Worm (Caenorhabditis elegans) whole organism, L1 larva: ENCODE measurements around the gene F21D9.2.

Experiments used
- Y116A8C.19 ChIP-seq: sonication (generic microtip); optimal IDR thresholded peaks from 2 replicates; lab custom pipeline; 2016; ENCODE audit warnings: missing compliant biosample characterization, missing genetic modification characterization, borderline replicate concordance
- aly-2 ChIP-seq: fragments of 150-350 bp; optimal IDR thresholded peaks from 2 replicates; lab custom pipeline; 2014; ENCODE audit warnings: missing biosample characterization, missing genetic modification characterization
- blmp-1 ChIP-seq: fragments of 150-350 bp; optimal IDR thresholded peaks from 2 replicates; lab custom pipeline; 2014; ENCODE audit warnings: missing biosample characterization, missing genetic modification characterization
- ceh-63 ChIP-seq: fragments of 200-800 bp; sonication (Bioruptor generic); optimal IDR thresholded peaks from 2 replicates; lab custom pipeline; 2018; ENCODE audit warnings: mild to moderate bottlenecking, missing genetic modification characterization, missing compliant biosample characterization
- ceh-82 ChIP-seq, 3 experiments: fragments of 150-350 bp in 1 of 3; sonication (generic microtip) in 2 of 3; optimal IDR thresholded peaks; 2 replicates each; lab custom pipeline; 2014 to 2017; ENCODE audit warnings: missing biosample characterization in 3 of 3, missing genetic modification characterization in 3 of 3
- ceh-88 ChIP-seq: fragments of 200-800 bp; sonication (Bioruptor generic); IDR thresholded peaks from 2 replicates; pipeline ENCODE4 v1.3.6; 2022; ENCODE audit warnings: missing genetic modification characterization, missing compliant biosample characterization
- ceh-90 ChIP-seq: sonication (generic microtip); optimal IDR thresholded peaks from 2 replicates; lab custom pipeline; 2016; ENCODE audit warnings: missing genetic modification characterization, missing compliant biosample characterization
- ces-1 ChIP-seq: fragments of 150-350 bp; optimal IDR thresholded peaks from 2 replicates; lab custom pipeline; 2014; ENCODE audit warnings: missing biosample characterization, missing genetic modification reagents, missing genetic modification characterization
- dpl-1 ChIP-seq, 3 experiments: fragments of 150-350 bp in 2 of 3; sonication (generic microtip) in 1 of 3; optimal IDR thresholded peaks; 2 replicates each; lab custom pipeline; 2014 to 2017; ENCODE audit warnings: missing biosample characterization in 3 of 3, missing genetic modification characterization in 3 of 3, missing genetic modification reagents in 3 of 3
- dsc-1 ChIP-seq: sonication (generic microtip); optimal IDR thresholded peaks from 2 replicates; lab custom pipeline; 2016; ENCODE audit warnings: mild to moderate bottlenecking, missing genetic modification characterization, missing compliant biosample characterization
- efl-1 ChIP-seq, 4 experiments: fragments of 150-350 bp; optimal IDR thresholded peaks in 3 of 4; peaks in 1 of 4; 1 replicate in 1 of 4; 2 replicates in 3 of 4; lab custom pipeline; 2014; ENCODE audit warnings: missing biosample characterization in 2 of 4, missing genetic modification characterization in 2 of 4, missing genetic modification reagents in 2 of 4
- egl-13 ChIP-seq: sonication (generic microtip); optimal IDR thresholded peaks from 2 replicates; lab custom pipeline; 2016; ENCODE audit warnings: missing genotype, missing genetic modification reagents, missing genetic modification characterization, missing compliant biosample characterization
- egl-27 ChIP-seq, 2 experiments: fragments of 150-350 bp in 1 of 2; sonication (generic microtip); optimal IDR thresholded peaks; 3 replicates each; lab custom pipeline; 2017 to 2018; ENCODE audit warnings: missing biosample characterization in 2 of 2, missing genetic modification characterization in 2 of 2, missing genetic modification reagents in 2 of 2
- elt-2 ChIP-seq: sonication (generic microtip); optimal IDR thresholded peaks from 2 replicates; lab custom pipeline; 2016; ENCODE audit warnings: missing genetic modification characterization, mild to moderate bottlenecking, inconsistent platforms, missing compliant biosample characterization, missing genetic modification reagents
- elt-3 ChIP-seq, 6 experiments: fragments of 150-350 bp in 1 of 6; sonication (generic microtip); optimal IDR thresholded peaks; 2 replicates each; lab custom pipeline; 2017 to 2018; ENCODE audit warnings: missing biosample characterization in 6 of 6, missing genetic modification characterization in 6 of 6, inconsistent platforms in 1 of 6
- fkh-10 ChIP-seq: sonication (generic microtip); optimal IDR thresholded peaks from 2 replicates; lab custom pipeline; 2017; ENCODE audit warnings: missing biosample characterization, missing genetic modification reagents, missing genetic modification characterization
- fos-1 ChIP-seq: fragments of 150-350 bp; optimal IDR thresholded peaks from 2 replicates; lab custom pipeline; 2014; ENCODE audit warnings: missing biosample characterization, missing genetic modification characterization
- hlh-17 ChIP-seq: fragments of 200-800 bp; sonication (Bioruptor generic); optimal IDR thresholded peaks from 2 replicates; lab custom pipeline; 2018; ENCODE audit warnings: missing genetic modification characterization, mild to moderate bottlenecking, missing compliant biosample characterization, moderate library complexity, borderline replicate concordance
- hlh-4 ChIP-seq: sonication (generic microtip); optimal IDR thresholded peaks from 2 replicates; lab custom pipeline; 2016; ENCODE audit warnings: mild to moderate bottlenecking, missing genetic modification characterization, missing compliant biosample characterization
- hpl-2 ChIP-seq: fragments of 150-350 bp; optimal IDR thresholded peaks from 2 replicates; lab custom pipeline; 2014; ENCODE audit warnings: missing biosample characterization, missing genetic modification reagents, missing genetic modification characterization
- isw-1 ChIP-seq: fragments of 200-800 bp; sonication (Bioruptor generic); IDR thresholded peaks from 2 replicates; pipeline ENCODE4 v1.3.6; 2022; ENCODE audit warnings: missing genetic modification characterization, missing compliant biosample characterization
- jun-1 ChIP-seq: fragments of 150-350 bp; optimal IDR thresholded peaks from 2 replicates; lab custom pipeline; 2014; ENCODE audit warnings: missing biosample characterization, missing genetic modification reagents, missing genetic modification characterization
- lin-13 ChIP-seq: fragments of 150-350 bp; optimal IDR thresholded peaks from 2 replicates; lab custom pipeline; 2014; ENCODE audit warnings: missing biosample characterization, missing genetic modification reagents, missing genetic modification characterization
- lin-14 ChIP-seq: fragments of 200-800 bp; sonication (Bioruptor generic); optimal IDR thresholded peaks from 2 replicates; lab custom pipeline; 2018; ENCODE audit warnings: mild to moderate bottlenecking, missing genetic modification characterization, moderate library complexity, missing compliant biosample characterization
- lin-15B ChIP-seq: fragments of 150-350 bp; sonication (generic microtip); optimal IDR thresholded peaks from 3 replicates; lab custom pipeline; 2014; ENCODE audit warnings: missing biosample characterization, missing genetic modification characterization
- lin-35 ChIP-seq, 2 experiments: fragments of 150-350 bp; optimal IDR thresholded peaks; 2 replicates each; lab custom pipeline; 2014; ENCODE audit warnings: missing biosample characterization in 2 of 2, missing genetic modification characterization in 2 of 2, missing genetic modification reagents in 2 of 2
- lin-39 ChIP-seq: fragments of 150-350 bp; optimal IDR thresholded peaks from 2 replicates; lab custom pipeline; 2014; ENCODE audit warnings: missing biosample characterization, missing genetic modification reagents, missing genetic modification characterization
- mdl-1 ChIP-seq, 2 experiments: fragments of 150-350 bp; optimal IDR thresholded peaks; 2 replicates each; lab custom pipeline; 2014 to 2017; ENCODE audit warnings: missing biosample characterization in 2 of 2, missing genetic modification characterization in 2 of 2, inconsistent platforms in 1 of 2
- mef-2 ChIP-seq: fragments of 150-350 bp; optimal IDR thresholded peaks from 2 replicates; lab custom pipeline; 2014; ENCODE audit warnings: missing biosample characterization, missing genetic modification characterization
- mep-1 ChIP-seq: fragments of 150-350 bp; optimal IDR thresholded peaks from 2 replicates; lab custom pipeline; 2014; ENCODE audit warnings: missing biosample characterization, missing genetic modification characterization
- nhr-11 ChIP-seq: fragments of 150-350 bp; optimal IDR thresholded peaks from 2 replicates; lab custom pipeline; 2014; ENCODE audit warnings: missing biosample characterization, missing genetic modification characterization
- nhr-12 ChIP-seq: sonication (generic microtip); optimal IDR thresholded peaks from 2 replicates; lab custom pipeline; 2017; ENCODE audit warnings: missing biosample characterization, missing genetic modification characterization
- nhr-19 ChIP-seq: fragments of 200-800 bp; sonication (Bioruptor generic); conservative IDR thresholded peaks from 2 replicates; pipeline ENCODE4 v1.3.6; 2022; ENCODE audit warnings: missing genetic modification characterization, missing compliant biosample characterization
- nhr-20 ChIP-seq: sonication (generic microtip); optimal IDR thresholded peaks from 2 replicates; lab custom pipeline; 2016; ENCODE audit warnings: mild to moderate bottlenecking, missing genetic modification characterization, missing compliant biosample characterization
- nhr-28 ChIP-seq: fragments of 150-350 bp; optimal IDR thresholded peaks from 2 replicates; lab custom pipeline; 2014; ENCODE audit warnings: missing biosample characterization, missing genetic modification characterization
- nhr-85 ChIP-seq: sonication (generic microtip); peaks from one replicate; lab custom pipeline; 2016; ENCODE audit warnings: missing genetic modification characterization, inconsistent platforms, missing compliant biosample characterization
- nhr-90 ChIP-seq: sonication (generic microtip); optimal IDR thresholded peaks from 2 replicates; lab custom pipeline; 2016; ENCODE audit warnings: mild to moderate bottlenecking, missing genetic modification characterization, missing compliant biosample characterization; ENCODE audit not compliant: poor library complexity
- pag-3 ChIP-seq: sonication (generic microtip); optimal IDR thresholded peaks from 2 replicates; lab custom pipeline; 2017; ENCODE audit warnings: missing genetic modification characterization, mild to moderate bottlenecking, missing compliant biosample characterization, antibody characterized with exemption, borderline replicate concordance; ENCODE audit not compliant: insufficient read depth
- skn-1 ChIP-seq: fragments of 150-350 bp; optimal IDR thresholded peaks from 2 replicates; lab custom pipeline; 2014; ENCODE audit warnings: missing biosample characterization, missing genetic modification characterization
- snpc-4 ChIP-seq: fragments of 150-350 bp; optimal IDR thresholded peaks from 2 replicates; lab custom pipeline; 2014; ENCODE audit warnings: missing biosample characterization, missing genetic modification characterization
- sup-37 ChIP-seq: fragments of 200-800 bp; sonication (Bioruptor generic); optimal IDR thresholded peaks from 2 replicates; lab custom pipeline; 2018; ENCODE audit warnings: mild to moderate bottlenecking, missing genetic modification characterization, missing compliant biosample characterization
- swsn-7 ChIP-seq: sonication (generic microtip); optimal IDR thresholded peaks from 2 replicates; lab custom pipeline; 2016; ENCODE audit warnings: missing genetic modification characterization, missing compliant biosample characterization
- unc-130 ChIP-seq: fragments of 150-350 bp; optimal IDR thresholded peaks from 2 replicates; lab custom pipeline; 2017; ENCODE audit warnings: missing biosample characterization, missing genetic modification characterization, inconsistent platforms
- unc-30 ChIP-seq: sonication (generic microtip); optimal IDR thresholded peaks from 2 replicates; lab custom pipeline; 2017; ENCODE audit warnings: missing biosample characterization, missing genetic modification characterization
- unc-86 ChIP-seq: sonication (generic microtip); optimal IDR thresholded peaks from 2 replicates; lab custom pipeline; 2016; ENCODE audit warnings: missing genetic modification characterization, missing compliant biosample characterization
- unc-98 ChIP-seq: fragments of 200-800 bp; sonication (Bioruptor generic); IDR thresholded peaks from 2 replicates; pipeline ENCODE4 v1.3.6; 2022; ENCODE audit warnings: missing genetic modification characterization, missing compliant biosample characterization
- xbp-1 ChIP-seq: sonication (generic microtip); optimal IDR thresholded peaks from 2 replicates; lab custom pipeline; 2016; ENCODE audit warnings: missing genetic modification characterization, missing compliant biosample characterization
- zip-4 ChIP-seq: fragments of 200-800 bp; sonication (Bioruptor generic); optimal IDR thresholded peaks from 2 replicates; lab custom pipeline; 2018; ENCODE audit warnings: mild to moderate bottlenecking, missing genetic modification characterization, moderate library complexity, missing compliant biosample characterization

Gene F21D9.2

ce11 chrV:19217675-19218074 is 44.6 kb downstream of the F21D9.2 start, which contains the start of gene oac-49:
Gene oac-49 (plus strand): TSS chrV:19217975.
- no peak for TF ChIP-seq ceh-88 (GFP tag; lab: Robert Waterston, UW)
- TF ChIP-seq hlh-4 (tag; lab: Kevin White, UChicago) = no peak
- TF ChIP-seq skn-1 (tag; lab: Kevin White, UChicago) = no peak
- no peak for TF ChIP-seq unc-86 (tag; lab: Kevin White, UChicago)

- TF ChIP-seq nhr-11 (tag; lab: Kevin White, UChicago) = no peak
- peak; percentile 17 for TF ChIP-seq elt-2 (tag; lab: Kevin White, UChicago)
- TF ChIP-seq, all 84 proteins: peak for 1
These were observed 45.1 kb downstream of the F21D9.2 start, which contains the start of gene srr-2 for ce11 chrV:19217104-19217503. Gene srr-2 (minus strand): TSS chrV:19217176.

ce11 chrV:19212354-19212753 is 49.9 kb downstream of the F21D9.2 start:
- TF ChIP-seq jun-1 (no peak), ceh-90 (no peak), fos-1 (no peak), mep-1 (tag; lab: Kevin White, UChicago) (no peak), ceh-82 (tag; optimal IDR thresholded peaks at IDR 0.05; lab: Kevin White, UChicago) (no peak), unc-30 (tag; lab: Kevin White, UChicago) (no peak), lin-14 (GFP tag; lab: Kevin White, UChicago) (no peak), blmp-1 (tag; lab: Kevin White, UChicago) (peak; percentile 6), lin-15B (tag; lab: Kevin White, UChicago) (no peak), zip-4 (GFP tag; lab: Kevin White, UChicago) (no peak), egl-13 (no peak), xbp-1 (tag; lab: Kevin White, UChicago) (no peak), nhr-85 (tag; lab: Kevin White, UChicago) (peak; percentile 43), nhr-20 (tag; lab: Kevin White, UChicago) (peak; percentile 68), egl-27 (tag; optimal IDR thresholded peaks at IDR 0.05; lab: Kevin White, UChicago) (no peak), lin-13 (GFP tag; lab: Kevin White, UChicago) (no peak), lin-35 (GFP tag; optimal IDR thresholded peaks at IDR 0.05; lab: Kevin White, UChicago) (peak in 1 of 2 experiments; percentile 51), aly-2 (tag; lab: Kevin White, UChicago) (no peak), elt-2 (tag; lab: Kevin White, UChicago) (peak; percentile 72), snpc-4 (tag; lab: Kevin White, UChicago) (no peak), pag-3 (tag; lab: Kevin White, UChicago) (no peak), unc-98 (GFP tag; lab: Robert Waterston, UW) (no peak), mef-2 (no peak), ceh-88 (GFP tag; lab: Robert Waterston, UW) (no peak), unc-130 (tag; lab: Kevin White, UChicago) (no peak), efl-1 (optimal IDR thresholded peaks at IDR 0.05; lab: Kevin White, UChicago) (no peak), efl-1 (GFP tag; optimal IDR thresholded peaks at IDR 0.05 in 1 of 2; lab: Kevin White, UChicago) (peak in 1 of 2 experiments; percentile 2), elt-3 (tag; optimal IDR thresholded peaks at IDR 0.05; lab: Kevin White, UChicago) (peak in 1 of 6 experiments; percentile 20), Y116A8C.19 (tag; lab: Kevin White, UChicago) (no peak), hlh-17 (GFP tag; lab: Kevin White, UChicago) (no peak), fkh-10 (no peak), lin-39 (tag; lab: Kevin White, UChicago) (no peak), hpl-2 (GFP tag; lab: Kevin White, UChicago) (no peak), isw-1 (GFP tag; lab: Robert Waterston, UW) (no peak), dpl-1 (GFP tag; optimal IDR thresholded peaks at IDR 0.05; lab: Kevin White, UChicago) (no peak), ceh-63 (GFP tag; lab: Kevin White, UChicago) (no peak), swsn-7 (tag; lab: Kevin White, UChicago) (no peak), nhr-28 (no peak), dsc-1 (tag; lab: Kevin White, UChicago) (no peak), ces-1 (GFP tag; lab: Kevin White, UChicago) (no peak), nhr-19 (peak; percentile 24), mdl-1 (tag; optimal IDR thresholded peaks at IDR 0.05; lab: Kevin White, UChicago) (peak in 1 of 2 experiments; percentile 6), nhr-12 (tag; lab: Kevin White, UChicago) (no peak), sup-37 (GFP tag; lab: Kevin White, UChicago) (no peak), nhr-90 (tag; lab: Kevin White, UChicago) (peak; percentile 4)
